Fruit fly (Drosophila melanogaster): Measurements from ENCODE around the gene Prp39.

DNA sequence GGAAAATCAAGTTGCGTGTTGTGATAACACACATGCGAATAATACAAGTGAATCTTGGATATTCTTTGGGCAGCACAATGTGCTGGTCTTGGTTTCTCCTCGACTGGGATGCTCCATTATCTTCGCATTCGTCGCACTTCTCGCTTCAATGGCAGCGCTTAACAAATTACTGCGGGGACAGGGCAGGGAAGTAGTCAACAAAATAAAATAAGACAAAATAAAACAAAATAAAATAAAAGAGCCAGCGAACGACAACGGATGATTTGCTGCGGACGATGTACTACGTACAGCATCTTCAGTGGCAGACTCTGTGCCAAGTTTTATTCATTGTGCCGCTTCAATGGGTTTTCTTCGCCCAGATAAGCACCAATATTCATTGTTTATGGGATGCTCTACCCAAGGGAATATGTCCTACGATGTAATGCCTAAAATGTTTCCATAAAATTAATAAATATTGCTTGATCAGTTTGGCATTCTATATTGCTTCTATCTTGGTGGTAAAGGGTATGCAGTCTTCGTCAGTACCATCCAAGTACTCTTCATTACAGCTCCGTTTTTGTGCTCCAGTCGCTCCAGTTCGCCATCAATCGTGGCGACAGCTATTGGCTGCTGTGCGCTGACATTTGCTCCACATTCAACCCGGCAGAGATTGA lies 35.1 kb downstream of the Prp39 start:
- TF ChIP-seq CG8478 (optimal IDR thresholded peaks at IDR 0.05) (no peak), CTCF (optimal IDR thresholded peaks at IDR 0.05) (no peak)
